Worm (Caenorhabditis elegans) whole organism, L3 larva: ENCODE measurements around the gene F21F8.5.

Source experiments
- ZK546.5 ChIP-seq: sonication (generic microtip); optimal IDR thresholded peaks from 2 replicates; lab custom pipeline; 2017; ENCODE audit warnings: missing biosample characterization, missing genetic modification characterization
- ama-1 ChIP-seq: fragments of 150-350 bp; optimal IDR thresholded peaks from 2 replicates; lab custom pipeline; 2018
- ceh-16 ChIP-seq: sonication (generic microtip); optimal IDR thresholded peaks from 2 replicates; lab custom pipeline; 2017; ENCODE audit warnings: missing biosample characterization, missing genetic modification characterization
- ceh-28 ChIP-seq: fragments of 150-350 bp; optimal IDR thresholded peaks from 2 replicates; lab custom pipeline; 2014; ENCODE audit warnings: missing biosample characterization, missing genetic modification reagents, missing genetic modification characterization
- ceh-82 ChIP-seq: fragments of 150-350 bp; optimal IDR thresholded peaks from 2 replicates; lab custom pipeline; 2014; ENCODE audit warnings: missing biosample characterization, missing genetic modification characterization
- ceh-9 ChIP-seq: sonication (generic microtip); optimal IDR thresholded peaks from 2 replicates; lab custom pipeline; 2018; ENCODE audit warnings: missing biosample characterization, missing genetic modification characterization
- daf-12 ChIP-seq: fragments of 150-350 bp; optimal IDR thresholded peaks from 2 replicates; lab custom pipeline; 2014; ENCODE audit warnings: missing biosample characterization, missing genetic modification reagents, missing genetic modification characterization
- egl-27 ChIP-seq: sonication (generic microtip); optimal IDR thresholded peaks from 4 replicates; lab custom pipeline; 2017; ENCODE audit warnings: missing biosample characterization, missing genetic modification reagents, missing genetic modification characterization
- elt-2 ChIP-seq: sonication (generic microtip); optimal IDR thresholded peaks from 2 replicates; lab custom pipeline; 2016; ENCODE audit warnings: missing genetic modification reagents, mild to moderate bottlenecking, missing genetic modification characterization, missing compliant biosample characterization
- elt-3 ChIP-seq, 3 experiments: fragments of 150-350 bp in 1 of 3; sonication (generic microtip) in 2 of 3; optimal IDR thresholded peaks; 2 replicates in 2 of 3; 4 replicates in 1 of 3; lab custom pipeline; 2014 to 2017; ENCODE audit warnings: missing biosample characterization in 3 of 3, missing genetic modification characterization in 3 of 3
- fkh-10 ChIP-seq: sonication (generic microtip); optimal IDR thresholded peaks from 2 replicates; lab custom pipeline; 2017; ENCODE audit warnings: missing biosample characterization, missing genetic modification reagents, missing genetic modification characterization
- fkh-2 ChIP-seq: fragments of 150-350 bp; optimal IDR thresholded peaks from 2 replicates; lab custom pipeline; 2014; ENCODE audit warnings: missing biosample characterization, missing genetic modification reagents, missing genetic modification characterization
- fos-1 ChIP-seq: fragments of 150-350 bp; optimal IDR thresholded peaks from 2 replicates; lab custom pipeline; 2014; ENCODE audit warnings: missing biosample characterization, missing genetic modification characterization
- hmg-11 ChIP-seq: sonication (generic microtip); optimal IDR thresholded peaks from 2 replicates; lab custom pipeline; 2016; ENCODE audit warnings: missing genetic modification characterization, missing compliant biosample characterization
- jun-1 ChIP-seq: fragments of 150-350 bp; optimal IDR thresholded peaks from 2 replicates; lab custom pipeline; 2014; ENCODE audit warnings: missing biosample characterization, missing genetic modification reagents, missing genetic modification characterization
- mdl-1 ChIP-seq: fragments of 150-350 bp; optimal IDR thresholded peaks from 2 replicates; lab custom pipeline; 2014; ENCODE audit warnings: missing biosample characterization, missing genetic modification characterization
- nhr-11 ChIP-seq: fragments of 150-350 bp; optimal IDR thresholded peaks from 2 replicates; lab custom pipeline; 2014; ENCODE audit warnings: missing biosample characterization, missing genetic modification characterization
- nhr-12 ChIP-seq: fragments of 150-350 bp; optimal IDR thresholded peaks from 2 replicates; lab custom pipeline; 2014; ENCODE audit warnings: missing biosample characterization, missing genetic modification characterization
- nhr-23 ChIP-seq: fragments of 150-350 bp; optimal IDR thresholded peaks from 2 replicates; lab custom pipeline; 2014; ENCODE audit warnings: missing biosample characterization, missing genetic modification reagents, missing genetic modification characterization
- nhr-237 ChIP-seq: fragments of 150-350 bp; optimal IDR thresholded peaks from 2 replicates; lab custom pipeline; 2014; ENCODE audit warnings: missing biosample characterization, missing genetic modification characterization
- nhr-25 ChIP-seq: sonication (generic microtip); optimal IDR thresholded peaks from 2 replicates; lab custom pipeline; 2017; ENCODE audit warnings: missing biosample characterization, missing genetic modification characterization
- nhr-67 ChIP-seq: fragments of 150-350 bp; optimal IDR thresholded peaks from 2 replicates; lab custom pipeline; 2014; ENCODE audit warnings: missing biosample characterization, missing genetic modification characterization
- nhr-76 ChIP-seq: fragments of 150-350 bp; sonication (generic microtip); optimal IDR thresholded peaks from 5 replicates; lab custom pipeline; 2014; ENCODE audit warnings: missing biosample characterization, missing genetic modification characterization
- nhr-77 ChIP-seq: fragments of 150-350 bp; optimal IDR thresholded peaks from 2 replicates; lab custom pipeline; 2014; ENCODE audit warnings: missing biosample characterization, missing genetic modification characterization
- pha-4 ChIP-seq: fragments of 150-350 bp; optimal IDR thresholded peaks from 2 replicates; lab custom pipeline; 2014; ENCODE audit warnings: missing biosample characterization, missing genetic modification reagents, missing genetic modification characterization
- pqm-1 ChIP-seq: fragments of 150-350 bp; optimal IDR thresholded peaks from 2 replicates; lab custom pipeline; 2017; ENCODE audit warnings: missing biosample characterization, missing genetic modification characterization, inconsistent platforms
- sea-2 ChIP-seq: fragments of 150-350 bp; sonication (generic microtip); optimal IDR thresholded peaks from 4 replicates; lab custom pipeline; 2014; ENCODE audit warnings: missing biosample characterization, missing genetic modification reagents, missing genetic modification characterization
- skn-1 ChIP-seq: fragments of 150-350 bp; optimal IDR thresholded peaks from 2 replicates; lab custom pipeline; 2014; ENCODE audit warnings: missing biosample characterization, missing genetic modification characterization
- snpc-4 ChIP-seq: fragments of 150-350 bp; optimal IDR thresholded peaks from 2 replicates; lab custom pipeline; 2014; ENCODE audit warnings: missing biosample characterization, missing genetic modification characterization
- tbx-2 ChIP-seq: sonication (generic microtip); optimal IDR thresholded peaks from 2 replicates; lab custom pipeline; 2016; ENCODE audit warnings: mild to moderate bottlenecking, missing genetic modification characterization, missing compliant biosample characterization
- zag-1 ChIP-seq: fragments of 150-350 bp; optimal IDR thresholded peaks from 2 replicates; lab custom pipeline; 2014; ENCODE audit warnings: missing biosample characterization, missing genetic modification characterization
- ztf-11 ChIP-seq: fragments of 150-350 bp; optimal IDR thresholded peaks from 2 replicates; lab custom pipeline; 2014; ENCODE audit warnings: missing biosample characterization, missing genetic modification characterization
- ztf-4 ChIP-seq: fragments of 150-350 bp; optimal IDR thresholded peaks from 2 replicates; lab custom pipeline; 2014; ENCODE audit warnings: missing biosample characterization, missing genetic modification characterization

Gene F21F8.5

ce11 chrV:8278830-8279229, 12.7 kb upstream of the F21F8.5 start, which contains the start of gene str-136:
TSS of gene str-136 (minus strand) at chrV:8278930.
- TF ChIP-seq snpc-4 (tag; lab: Kevin White, UChicago) (no peak), nhr-12 (tag; lab: Kevin White, UChicago) (no peak), fkh-10 (GFP tag; lab: Kevin White, UChicago) (no peak)

- TF ChIP-seq sea-2 (GFP tag; lab: Kevin White, UChicago): no peak
- peak; percentile 89 for TF ChIP-seq elt-2 (tag; lab: Kevin White, UChicago)
- TF ChIP-seq pqm-1 (tag; lab: Kevin White, UChicago): peak; percentile 87
- TF ChIP-seq mdl-1: no peak
Measured at ce11 chrV:8271995-8272394, 5.9 kb upstream of the F21F8.5 start, which contains the start of gene asp-5. TSS of gene asp-5 (plus strand) at chrV:8272385.

- TF ChIP-seq jun-1 (no peak), daf-12 (tag; lab: Kevin White, UChicago) (no peak), nhr-67 (tag; lab: Kevin White, UChicago) (no peak), nhr-11 (tag; lab: Kevin White, UChicago) (no peak), ztf-11 (no peak), fkh-2 (tag; lab: Kevin White, UChicago) (no peak), fos-1 (no peak), ZK546.5 (no peak), nhr-77 (tag; lab: Kevin White, UChicago) (no peak), ceh-9 (no peak), nhr-76 (tag; lab: Kevin White, UChicago) (no peak), pha-4 (tag; lab: Kevin White, UChicago) (no peak), egl-27 (tag; lab: Kevin White, UChicago) (no peak), nhr-237 (no peak), nhr-23 (no peak), ama-1 (lab: Kevin White, UChicago) (no peak), ceh-28 (tag; lab: Kevin White, UChicago) (no peak), hmg-11 (no peak), ceh-16 (tag; lab: Kevin White, UChicago) (no peak)
Measured at ce11 chrV:8271395-8271794, 5.3 kb upstream of the F21F8.5 start.

ce11 chrV:8269878-8270277, 3.7 kb upstream of the F21F8.5 start:
- no peak for TF ChIP-seq ztf-4
- TF ChIP-seq pqm-1 (tag; lab: Kevin White, UChicago): peak; percentile 75
- TF ChIP-seq nhr-77 (tag; lab: Kevin White, UChicago): no peak
- TF ChIP-seq elt-2 (tag; lab: Kevin White, UChicago): peak; percentile 85
- peak; percentile 57 for TF ChIP-seq pha-4 (tag; lab: Kevin White, UChicago)
- peak; percentile 24 for TF ChIP-seq jun-1
- TF ChIP-seq, all 47 proteins: peak for 4

DNA sequence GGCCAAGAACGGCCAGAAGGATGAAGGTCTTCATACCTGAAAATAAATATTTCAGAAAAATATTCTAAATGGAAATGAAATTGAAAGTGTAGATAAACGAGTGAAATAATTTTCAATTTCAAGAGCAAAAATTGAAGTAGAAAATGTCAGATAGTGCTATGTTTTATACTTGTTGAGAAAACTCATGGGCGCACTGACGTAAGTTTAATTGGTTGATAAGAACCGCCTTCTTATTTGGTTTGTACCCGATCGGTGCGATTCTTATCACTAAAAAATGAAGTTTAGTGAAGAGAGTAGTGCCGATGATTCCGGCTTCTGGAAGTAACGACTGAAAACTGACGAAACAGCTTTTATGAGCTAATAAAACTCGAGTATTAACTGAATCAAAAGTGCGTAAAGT, 2.8 kb upstream of the F21F8.5 start, which contains the start of the genes asp-6 and asp-12:
Gene asp-6, minus strand, starts transcription at position 36 of the 400 bp plus-strand sequence.
Gene asp-12, plus strand, starts transcription at position 309 of the 400 bp plus-strand sequence.
- TF ChIP-seq pqm-1 (tag; lab: Kevin White, UChicago) (peak; percentile 80), fkh-10 (GFP tag; lab: Kevin White, UChicago) (no peak), nhr-237 (no peak), nhr-25 (tag; lab: Kevin White, UChicago) (no peak), zag-1 (no peak), elt-3 (tag; optimal IDR thresholded peaks at IDR 0.05; lab: Kevin White, UChicago) (no peak), tbx-2 (tag; lab: Kevin White, UChicago) (no peak), elt-2 (tag; lab: Kevin White, UChicago) (peak; percentile 92), jun-1 (peak; percentile 26), ceh-82 (tag; lab: Kevin White, UChicago) (no peak), fos-1 (peak; percentile 3), nhr-11 (tag; lab: Kevin White, UChicago) (no peak), pha-4 (tag; lab: Kevin White, UChicago) (peak; percentile 38), ceh-16 (tag; lab: Kevin White, UChicago) (no peak)

DNA sequence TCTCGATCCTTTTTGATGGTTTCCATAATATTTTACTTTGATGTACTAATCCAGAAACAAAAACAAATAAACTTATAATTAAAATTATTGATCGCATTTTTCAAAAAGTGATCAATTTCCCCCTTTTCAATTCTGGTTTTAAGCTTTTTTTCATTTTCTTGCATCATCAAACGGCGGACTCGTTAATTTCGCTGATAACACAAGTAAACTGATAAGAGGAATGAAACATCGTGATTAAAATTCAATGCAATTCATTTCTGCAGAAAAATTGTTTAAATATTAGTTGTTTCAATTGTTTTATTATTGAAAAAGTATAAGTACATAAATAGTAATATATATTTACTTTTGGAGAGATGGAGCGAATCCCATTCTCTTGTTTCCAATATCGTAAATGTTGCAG, 1.1 kb upstream of the F21F8.5 start:
- TF ChIP-seq nhr-77 (tag; lab: Kevin White, UChicago) (peak; percentile 55), pha-4 (tag; lab: Kevin White, UChicago) (no peak), skn-1 (peak; percentile 5), ztf-11 (no peak), elt-2 (tag; lab: Kevin White, UChicago) (peak; percentile 96), jun-1 (peak; percentile 43), pqm-1 (tag; lab: Kevin White, UChicago) (peak; percentile 91)
- TF ChIP-seq, all 47 proteins: peak for 5
